Worm (Caenorhabditis elegans) whole organism, mixed stage, embryonic: ENCODE data around the gene irg-5.

Experiments used
- M03D4.4 ChIP-seq: sonication (generic microtip); optimal IDR thresholded peaks from 2 replicates; lab custom pipeline; 2017; ENCODE audit warnings: mild to moderate bottlenecking, missing genetic modification characterization, missing compliant biosample characterization
- blmp-1 ChIP-seq: fragments of 150-350 bp; optimal IDR thresholded peaks from 2 replicates; lab custom pipeline; 2014; ENCODE audit warnings: missing biosample characterization, missing genetic modification characterization
- ceh-39 ChIP-seq: fragments of 150-350 bp; optimal IDR thresholded peaks from 2 replicates; lab custom pipeline; 2014; ENCODE audit warnings: missing biosample characterization, missing genetic modification characterization
- ceh-43 ChIP-seq: fragments of 200-800 bp; sonication (Bioruptor generic); optimal IDR thresholded peaks from 2 replicates; lab custom pipeline; 2018; ENCODE audit warnings: mild to moderate bottlenecking, missing genetic modification characterization, moderate library complexity, missing compliant biosample characterization
- ceh-83 ChIP-seq: fragments of 200-800 bp; sonication (Bioruptor generic); optimal IDR thresholded peaks from 2 replicates; lab custom pipeline; 2018; ENCODE audit warnings: mild to moderate bottlenecking, missing genetic modification characterization, missing compliant biosample characterization
- ces-1 ChIP-seq: fragments of 150-350 bp; optimal IDR thresholded peaks from 2 replicates; lab custom pipeline; 2014; ENCODE audit warnings: missing biosample characterization, missing genetic modification reagents, missing genetic modification characterization
- cnd-1 ChIP-seq: fragments of 200-800 bp; sonication (Bioruptor generic); optimal IDR thresholded peaks from 2 replicates; lab custom pipeline; 2018; ENCODE audit warnings: mild to moderate bottlenecking, missing genetic modification characterization, missing compliant biosample characterization
- drap-1 ChIP-seq: fragments of 200-800 bp; sonication (Bioruptor generic); optimal IDR thresholded peaks from 3 replicates; lab custom pipeline; 2018; ENCODE audit warnings: mild to moderate bottlenecking, missing genetic modification characterization, missing compliant biosample characterization
- elt-1 ChIP-seq: sonication (generic microtip); optimal IDR thresholded peaks from 2 replicates; lab custom pipeline; 2017; ENCODE audit warnings: missing genetic modification characterization, mild to moderate bottlenecking, missing compliant biosample characterization, antibody characterized with exemption, moderate library complexity, borderline replicate concordance; ENCODE audit not compliant: insufficient read depth
- elt-3 ChIP-seq: fragments of 150-350 bp; optimal IDR thresholded peaks from 2 replicates; lab custom pipeline; 2014; ENCODE audit warnings: missing biosample characterization, missing genetic modification characterization
- flh-1 ChIP-seq: fragments of 200-800 bp; sonication (Bioruptor generic); optimal IDR thresholded peaks from 2 replicates; lab custom pipeline; 2018; ENCODE audit warnings: mild to moderate bottlenecking, missing genetic modification characterization, moderate library complexity, missing compliant biosample characterization
- hlh-1 ChIP-seq: fragments of 150-350 bp; optimal IDR thresholded peaks from 2 replicates; lab custom pipeline; 2014; ENCODE audit warnings: missing biosample characterization, missing genetic modification reagents, missing genetic modification characterization
- lin-13 ChIP-seq: fragments of 150-350 bp; optimal IDR thresholded peaks from 2 replicates; lab custom pipeline; 2014; ENCODE audit warnings: missing biosample characterization, missing genetic modification characterization
- lin-32 ChIP-seq: fragments of 200-800 bp; sonication (Bioruptor generic); optimal IDR thresholded peaks from 2 replicates; lab custom pipeline; 2018; ENCODE audit warnings: mild to moderate bottlenecking, missing genetic modification characterization, missing compliant biosample characterization
- lsy-2 ChIP-seq: fragments of 150-350 bp; optimal IDR thresholded peaks from 2 replicates; lab custom pipeline; 2014; ENCODE audit warnings: missing biosample characterization, missing genetic modification characterization
- mab-5 ChIP-seq: fragments of 150-350 bp; optimal IDR thresholded peaks from 2 replicates; lab custom pipeline; 2014; ENCODE audit warnings: missing biosample characterization, missing genetic modification characterization
- mep-1 ChIP-seq: fragments of 150-350 bp; optimal IDR thresholded peaks from 2 replicates; lab custom pipeline; 2017; ENCODE audit warnings: missing biosample characterization, missing genetic modification reagents, missing genetic modification characterization, inconsistent platforms
- nhr-12 ChIP-seq: fragments of 150-350 bp; optimal IDR thresholded peaks from 2 replicates; lab custom pipeline; 2014; ENCODE audit warnings: missing biosample characterization, missing genetic modification characterization
- nhr-2 ChIP-seq: fragments of 150-350 bp; optimal IDR thresholded peaks from 2 replicates; lab custom pipeline; 2014; ENCODE audit warnings: missing biosample characterization, missing genetic modification characterization
- nhr-237 ChIP-seq: fragments of 150-350 bp; optimal IDR thresholded peaks from 2 replicates; lab custom pipeline; 2014; ENCODE audit warnings: missing biosample characterization, missing genetic modification characterization
- nhr-76 ChIP-seq: sonication (generic microtip); optimal IDR thresholded peaks from 2 replicates; lab custom pipeline; 2017; ENCODE audit warnings: missing biosample characterization, missing genetic modification characterization
- pha-4 ChIP-seq: fragments of 150-350 bp; optimal IDR thresholded peaks from 2 replicates; lab custom pipeline; 2018; ENCODE audit warnings: missing biosample characterization, missing genetic modification reagents, missing genetic modification characterization
- sem-2 ChIP-seq: fragments of 200-800 bp; sonication (Bioruptor generic); optimal IDR thresholded peaks from 2 replicates; lab custom pipeline; 2018; ENCODE audit warnings: mild to moderate bottlenecking, missing genetic modification characterization, missing compliant biosample characterization
- snpc-4 ChIP-seq: fragments of 150-350 bp; optimal IDR thresholded peaks from 2 replicates; lab custom pipeline; 2014; ENCODE audit warnings: missing biosample characterization, missing genetic modification characterization
- sptf-1 ChIP-seq: sonication (generic microtip); optimal IDR thresholded peaks from 2 replicates; lab custom pipeline; 2017; ENCODE audit warnings: mild to moderate bottlenecking, missing genetic modification characterization, moderate library complexity, missing compliant biosample characterization
- unc-120 ChIP-seq: sonication (generic microtip); optimal IDR thresholded peaks from 2 replicates; lab custom pipeline; 2017; ENCODE audit warnings: missing genetic modification characterization, missing compliant biosample characterization; ENCODE audit not compliant: poor library complexity, severe bottlenecking
- unc-39 ChIP-seq: fragments of 150-350 bp; optimal IDR thresholded peaks from 2 replicates; lab custom pipeline; 2014; ENCODE audit warnings: missing biosample characterization, missing genetic modification characterization
- unc-62 ChIP-seq: fragments of 150-350 bp; optimal IDR thresholded peaks from 2 replicates; lab custom pipeline; 2014; ENCODE audit warnings: missing biosample characterization, missing genetic modification reagents, missing genetic modification characterization
- zip-8 ChIP-seq: fragments of 150-350 bp; optimal IDR thresholded peaks from 2 replicates; lab custom pipeline; 2014; ENCODE audit warnings: missing biosample characterization, missing genetic modification characterization
- ztf-11 ChIP-seq: fragments of 150-350 bp; optimal IDR thresholded peaks from 2 replicates; lab custom pipeline; 2014; ENCODE audit warnings: missing biosample characterization, missing genetic modification characterization

The irg-5 gene

ce11 chrV:13716531-13716930 is 21.7 kb downstream of the irg-5 start, which contains the start of gene T01D3.6:
T01D3.6 (plus strand) TSS chrV:13716824.
- TF ChIP-seq nhr-12 (tag; lab: Kevin White, UChicago) (no peak), sptf-1 (no peak), hlh-1 (tag; lab: Kevin White, UChicago) (no peak), zip-8 (tag; lab: Kevin White, UChicago) (no peak), M03D4.4 (tag; lab: Kevin White, UChicago) (no peak), lsy-2 (tag; lab: Kevin White, UChicago) (no peak), ceh-83 (no peak), ces-1 (GFP tag; lab: Kevin White, UChicago) (no peak), cnd-1 (tag; lab: Kevin White, UChicago) (no peak), ceh-43 (GFP tag; lab: Kevin White, UChicago) (no peak), flh-1 (GFP tag; lab: Kevin White, UChicago) (no peak), mab-5 (no peak), sem-2 (GFP tag; lab: Kevin White, UChicago) (no peak)

ce11 chrV:13715223-13715686 is 23.0 kb downstream of the irg-5 start, which contains the start of gene zipt-9:
zipt-9 (minus strand) TSS chrV:13715273.
- TF ChIP-seq mep-1 (peak; percentile 83), zip-8 (tag; lab: Kevin White, UChicago) (no peak), cnd-1 (tag; lab: Kevin White, UChicago) (peak; percentile 54), unc-39 (no peak), drap-1 (GFP tag; lab: Kevin White, UChicago) (peak; percentile 35), elt-1 (tag; lab: Kevin White, UChicago) (peak; percentile 6), ceh-39 (peak; percentile 9), pha-4 (tag; lab: Kevin White, UChicago) (peak; percentile 42), nhr-2 (tag; lab: Kevin White, UChicago) (no peak), lsy-2 (tag; lab: Kevin White, UChicago) (peak; percentile 68), ces-1 (GFP tag; lab: Kevin White, UChicago) (no peak), sem-2 (GFP tag; lab: Kevin White, UChicago) (peak; percentile 9), blmp-1 (tag; lab: Kevin White, UChicago) (peak; percentile 46), lin-13 (tag; lab: Kevin White, UChicago) (peak; percentile 64), lin-32 (GFP tag; lab: Kevin White, UChicago) (peak; percentile 20), ceh-43 (GFP tag; lab: Kevin White, UChicago) (no peak), elt-3 (tag; lab: Kevin White, UChicago) (no peak), sptf-1 (peak; percentile 79), nhr-237 (peak; percentile 66), M03D4.4 (tag; lab: Kevin White, UChicago) (peak; percentile 42)
- TF ChIP-seq, all 35 proteins: peak for 14

ce11 chrV:13711060-13711459 is 27.2 kb downstream of the irg-5 start, which contains the start of gene srx-96:
srx-96 (plus strand) TSS chrV:13711360.
- no peak for TF ChIP-seq snpc-4 (tag; lab: Kevin White, UChicago)
- no peak for TF ChIP-seq hlh-1 (tag; lab: Kevin White, UChicago)
- TF ChIP-seq mep-1 = no peak
- no peak for TF ChIP-seq unc-120
- no peak for TF ChIP-seq nhr-76 (tag; lab: Kevin White, UChicago)

- TF ChIP-seq lin-32 (GFP tag; lab: Kevin White, UChicago) = no peak
- TF ChIP-seq ces-1 (GFP tag; lab: Kevin White, UChicago) = peak; percentile 79
These were observed 31.0 kb downstream of the irg-5 start, which contains the start of gene hlh-34 for ce11 chrV:13707295-13707694. hlh-34 (minus strand) TSS chrV:13707395.

ce11 chrV:13703960-13704359 is 34.3 kb downstream of the irg-5 start, which contains the start of gene T01D3.3:
T01D3.3 (plus strand) TSS chrV:13704271.
- TF ChIP-seq lin-13 (tag; lab: Kevin White, UChicago) = no peak
- TF ChIP-seq nhr-2 (tag; lab: Kevin White, UChicago) = peak; percentile 1
- TF ChIP-seq ztf-11 (tag; lab: Kevin White, UChicago) = no peak
- no peak for TF ChIP-seq mep-1

ce11 chrV:13694103-13694502 is 44.2 kb downstream of the irg-5 start:
- TF ChIP-seq lin-13 (tag; lab: Kevin White, UChicago) = no peak
- no peak for TF ChIP-seq ztf-11 (tag; lab: Kevin White, UChicago)
- no peak for TF ChIP-seq unc-62 (GFP tag; lab: Kevin White, UChicago)
- no peak for TF ChIP-seq ces-1 (GFP tag; lab: Kevin White, UChicago)
- TF ChIP-seq drap-1 (GFP tag; lab: Kevin White, UChicago) = no peak
- no peak for TF ChIP-seq nhr-12 (tag; lab: Kevin White, UChicago)
